Worm (Caenorhabditis elegans) whole organism, midembryonic: ENCODE measurements around the gene swt-4.
A peak's percentile ranks its signal among the peaks of the same experiment; 100 is the strongest.

ENCODE experiments used
- T22C8.4 ChIP-seq: fragments of 200-800 bp; sonication (Bioruptor generic); IDR thresholded peaks from 2 replicates; pipeline ENCODE4 v1.3.6; 2022; ENCODE audit warnings: missing genetic modification characterization, missing compliant biosample characterization
- cog-1 ChIP-seq: sonication (generic microtip); optimal IDR thresholded peaks from 2 replicates; lab custom pipeline; 2016; ENCODE audit warnings: missing genetic modification characterization, missing compliant biosample characterization
- flt-1 ChIP-seq: fragments of 200-800 bp; sonication (Bioruptor generic); IDR thresholded peaks from 2 replicates; pipeline ENCODE4 v1.3.6; 2022; ENCODE audit warnings: missing genetic modification characterization, missing compliant biosample characterization
- klf-2 ChIP-seq: fragments of 200-800 bp; sonication (Bioruptor generic); conservative IDR thresholded peaks from 2 replicates; pipeline ENCODE4 v1.3.6; 2022; ENCODE audit warnings: missing genetic modification reagents, missing genetic modification characterization, missing compliant biosample characterization
- med-1 ChIP-seq: sonication (generic microtip); optimal IDR thresholded peaks from 2 replicates; lab custom pipeline; 2017; ENCODE audit warnings: missing genetic modification characterization, mild to moderate bottlenecking, missing compliant biosample characterization, antibody characterized with exemption, missing genetic modification reagents; ENCODE audit not compliant: insufficient read depth
- ref-1 ChIP-seq: fragments of 200-800 bp; sonication (Bioruptor generic); conservative IDR thresholded peaks from 2 replicates; pipeline ENCODE4 v1.3.6; 2022; ENCODE audit warnings: missing genetic modification reagents, missing genetic modification characterization, missing compliant biosample characterization
- tab-1 ChIP-seq: fragments of 200-800 bp; sonication (Bioruptor generic); IDR thresholded peaks from 2 replicates; pipeline ENCODE4 v1.3.6; 2022; ENCODE audit warnings: missing genetic modification characterization, missing compliant biosample characterization
- ztf-23 ChIP-seq: fragments of 200-800 bp; sonication (Bioruptor generic); IDR thresholded peaks from 2 replicates; pipeline ENCODE4 v1.3.6; 2022; ENCODE audit warnings: missing genetic modification reagents, missing genetic modification characterization, missing compliant biosample characterization
- ztf-29 ChIP-seq: fragments of 200-800 bp; sonication (Bioruptor generic); IDR thresholded peaks from 2 replicates; pipeline ENCODE4 v1.3.6; 2022; ENCODE audit warnings: missing genetic modification reagents, missing genetic modification characterization, missing compliant biosample characterization

DNA sequence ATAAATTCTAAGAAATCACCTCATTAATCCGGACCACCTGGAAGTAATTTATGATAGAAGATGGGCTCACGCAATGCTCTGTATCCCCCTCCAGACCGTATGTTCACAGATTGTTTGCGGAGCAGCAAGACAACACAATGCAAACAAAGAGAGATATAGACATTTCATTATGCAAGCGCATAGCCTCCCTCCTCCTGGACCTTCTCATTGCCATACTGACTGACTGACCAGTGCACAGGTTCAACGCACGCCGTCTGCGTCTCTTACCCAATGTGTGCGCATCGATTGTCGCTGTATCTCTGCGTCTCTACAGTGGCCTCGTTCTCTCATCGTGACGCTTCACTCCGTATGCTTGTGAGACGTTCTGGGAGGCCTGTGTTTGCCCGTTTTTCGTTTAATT lies 22.7 kb upstream of the swt-4 start:
- peak; percentile 57; the same call in 1 of the 2 replicates for TF ChIP-seq flt-1 (GFP tag; lab: Robert Waterston, UW)
- no peak for TF ChIP-seq med-1 (GFP tag; lab: Kevin White, UChicago)
- no peak for TF ChIP-seq ztf-29 (GFP tag; lab: Robert Waterston, UW)
- no peak for TF ChIP-seq klf-2
- peak; percentile 69; the same call in 1 of the 2 replicates for TF ChIP-seq T22C8.4 (GFP tag; lab: Robert Waterston, UW)
- peak; percentile 53 for TF ChIP-seq cog-1 (tag; lab: Kevin White, UChicago)
- TF ChIP-seq ztf-23: no peak; the same call in 1 of the 2 replicates
- no peak for TF ChIP-seq tab-1 (GFP tag; lab: Robert Waterston, UW)
- no peak for TF ChIP-seq ref-1 (GFP tag; lab: Robert Waterston, UW)
